Fruit fly (Drosophila melanogaster) S2 (cell line): ENCODE measurements around the gene Ir94e.

Experiments
- CG8478 ChIP-seq: fragments of >200 bp; optimal IDR thresholded peaks from 2 replicates; lab custom pipeline; 2018
- CTCF ChIP-seq, 2 experiments: fragments of >200 bp; optimal IDR thresholded peaks; 2 replicates each; lab custom pipeline; 2018

Gene Ir94e

dm6 chr3R:23405209-23405608 lies at the start of gene Ir94e:
TSS of gene Ir94e (plus strand) at chr3R:23405509.
- TF ChIP-seq CG8478 (lab: Kevin White, UChicago) = no peak
- no peak for TF ChIP-seq CTCF (optimal IDR thresholded peaks at IDR 0.05; lab: Kevin White, UChicago)

- TF ChIP-seq CG8478 (lab: Kevin White, UChicago) (no peak), CTCF (optimal IDR thresholded peaks at IDR 0.05; lab: Kevin White, UChicago) (no peak)
Measured at dm6 chr3R:23355829-23356738, 49.2 kb upstream of the Ir94e start, which contains the start of the genes ATPsynCF6 and Sec13. TSS of gene ATPsynCF6 (minus strand) at chr3R:23356064. TSS of gene Sec13 (plus strand) at chr3R:23356278.

- no peak for TF ChIP-seq CTCF (optimal IDR thresholded peaks at IDR 0.05; lab: Kevin White, UChicago)
- TF ChIP-seq CG8478 (lab: Kevin White, UChicago) = no peak
Measured at dm6 chr3R:23356920-23357386, 48.4 kb upstream of the Ir94e start.

dm6 chr3R:23358565-23359138 lies 46.7 kb upstream of the Ir94e start, which contains the start of gene RpS3:
TSS of gene RpS3 (plus strand) at chr3R:23358812.
- TF ChIP-seq CG8478 (lab: Kevin White, UChicago) (no peak), CTCF (optimal IDR thresholded peaks at IDR 0.05; lab: Kevin White, UChicago) (peak in 1 of 2 experiments; percentile 26)

- no peak for TF ChIP-seq CG8478 (lab: Kevin White, UChicago)
- no peak for TF ChIP-seq CTCF (optimal IDR thresholded peaks at IDR 0.05; lab: Kevin White, UChicago)
Measured at dm6 chr3R:23359420-23359819, 45.9 kb upstream of the Ir94e start.

dm6 chr3R:23360356-23360755 lies 45.0 kb upstream of the Ir94e start:
- TF ChIP-seq CTCF (optimal IDR thresholded peaks at IDR 0.05; lab: Kevin White, UChicago) = no peak
- TF ChIP-seq CG8478 (lab: Kevin White, UChicago) = peak; percentile 37

- TF ChIP-seq CG8478 (lab: Kevin White, UChicago) (no peak), CTCF (optimal IDR thresholded peaks at IDR 0.05; lab: Kevin White, UChicago) (no peak)
Measured at dm6 chr3R:23363515-23364124, 41.7 kb upstream of the Ir94e start, which contains the start of gene CG4408. TSS of gene CG4408 (minus strand) at chr3R:23363574.

dm6 chr3R:23365028-23365427 lies 40.3 kb upstream of the Ir94e start:
- no peak for TF ChIP-seq CG8478 (lab: Kevin White, UChicago)
- TF ChIP-seq CTCF (optimal IDR thresholded peaks at IDR 0.05; lab: Kevin White, UChicago) = no peak

- TF ChIP-seq CTCF (optimal IDR thresholded peaks at IDR 0.05; lab: Kevin White, UChicago) = no peak
- TF ChIP-seq CG8478 (lab: Kevin White, UChicago) = no peak
Measured at dm6 chr3R:23367540-23367939, 37.8 kb upstream of the Ir94e start.

- TF ChIP-seq CTCF (optimal IDR thresholded peaks at IDR 0.05; lab: Kevin White, UChicago) = no peak
- no peak for TF ChIP-seq CG8478 (lab: Kevin White, UChicago)
Measured at dm6 chr3R:23368235-23368634, 37.1 kb upstream of the Ir94e start.

- TF ChIP-seq CTCF (optimal IDR thresholded peaks at IDR 0.05; lab: Kevin White, UChicago) = no peak
- TF ChIP-seq CG8478 (lab: Kevin White, UChicago) = no peak
Measured at dm6 chr3R:23372624-23373023, 32.7 kb upstream of the Ir94e start, which contains the start of gene CG42827. TSS of gene CG42827 (plus strand) at chr3R:23372924.

dm6 chr3R:23373403-23373802 lies 31.9 kb upstream of the Ir94e start, which contains the start of gene CG42828:
TSS of gene CG42828 (plus strand) at chr3R:23373703.
- TF ChIP-seq CG8478 (lab: Kevin White, UChicago) (no peak), CTCF (optimal IDR thresholded peaks at IDR 0.05; lab: Kevin White, UChicago) (no peak)

dm6 chr3R:23374290-23374689 lies 31.0 kb upstream of the Ir94e start:
- no peak for TF ChIP-seq CG8478 (lab: Kevin White, UChicago)
- no peak for TF ChIP-seq CTCF (optimal IDR thresholded peaks at IDR 0.05; lab: Kevin White, UChicago)

- TF ChIP-seq CTCF (optimal IDR thresholded peaks at IDR 0.05; lab: Kevin White, UChicago) (no peak), CG8478 (lab: Kevin White, UChicago) (no peak)
Measured at dm6 chr3R:23377288-23377687, 28.0 kb upstream of the Ir94e start.
